Worm (Caenorhabditis elegans): ENCODE data around the gene F07F6.8.

The F07F6.8 gene

ce11 chrII:5420947-5421614 lies 4.5 kb downstream of the F07F6.8 start, which contains the start of gene tofu-6 (continued):
- peak; percentile 45 for TF ChIP-seq dpl-1 (GFP tag; optimal IDR thresholded peaks at IDR 0.05)
- no peak for TF ChIP-seq dve-1 (tag; optimal IDR thresholded peaks at IDR 0.05; ENCODE audit: insufficient read depth)
- no peak for TF ChIP-seq T26A8.4 (GFP tag; IDR thresholded peaks at IDR 0.05)
- no peak for TF ChIP-seq unc-62 (GFP tag; optimal IDR thresholded peaks at IDR 0.05 in 1 of 2)
- TF ChIP-seq unc-62 (tag; optimal IDR thresholded peaks at IDR 0.05) = no peak
- TF ChIP-seq aha-1 (tag) = peak; percentile 59
- TF ChIP-seq duxl-1 (tag; optimal IDR thresholded peaks at IDR 0.05; ENCODE audit: poor library complexity) = no peak
- peak in 1 of 2 experiments; percentile 92 for TF ChIP-seq lsy-2 (tag; optimal IDR thresholded peaks at IDR 0.05)
- TF ChIP-seq vab-7 (GFP tag; IDR thresholded peaks at IDR 0.05) = no peak
- no peak for TF ChIP-seq arid-1 (GFP tag; conservative IDR thresholded peaks at IDR 0.05)
- no peak for TF ChIP-seq dmd-8 (GFP tag; IDR thresholded peaks at IDR 0.05)
- no peak for TF ChIP-seq daf-8 (GFP tag; IDR thresholded peaks at IDR 0.05)
- no peak for TF ChIP-seq ceh-82 (tag; optimal IDR thresholded peaks at IDR 0.05)
- no peak for TF ChIP-seq nhr-48 (tag; optimal IDR thresholded peaks at IDR 0.05)
- TF ChIP-seq D1046.2 (GFP tag; IDR thresholded peaks at IDR 0.05) = no peak
- TF ChIP-seq F49E8.2 (tag; optimal IDR thresholded peaks at IDR 0.05; ENCODE audit: borderline replicate concordance) = peak; percentile 41
- no peak for TF ChIP-seq mes-2 (tag; optimal IDR thresholded peaks at IDR 0.05; ENCODE audit: poor library complexity, severe bottlenecking)
- TF ChIP-seq hlh-11 (tag; optimal IDR thresholded peaks at IDR 0.05) = no peak

- TF ChIP-seq aha-1 (tag) (no peak), R02D3.7 (tag; optimal IDR thresholded peaks at IDR 0.05) (no peak), pqm-1 (tag; optimal IDR thresholded peaks at IDR 0.05) (no peak), php-3 (GFP tag; IDR thresholded peaks at IDR 0.05) (no peak), unc-62 (GFP tag; optimal IDR thresholded peaks at IDR 0.05 in 1 of 2) (peak in 1 of 2 experiments; percentile 57), unc-62 (tag; optimal IDR thresholded peaks at IDR 0.05) (no peak), tag-97 (GFP tag; IDR thresholded peaks at IDR 0.05) (no peak)
Observed at ce11 chrII:5418929-5419328, 6.6 kb downstream of the F07F6.8 start, which contains the start of gene EEED8.15. Gene EEED8.15 (plus strand): TSS chrII:5419229.

ce11 chrII:5418317-5418716 lies 7.2 kb downstream of the F07F6.8 start:
- TF ChIP-seq zip-11 (GFP tag; IDR thresholded peaks at IDR 0.05) = no peak
- TF ChIP-seq set-16 (GFP tag; IDR thresholded peaks at IDR 0.05) = no peak
- no peak for TF ChIP-seq ZK546.5 (tag; optimal IDR thresholded peaks at IDR 0.05)
- no peak for TF ChIP-seq nhr-237 (tag; optimal IDR thresholded peaks at IDR 0.05)
- TF ChIP-seq lin-1 (GFP tag; IDR thresholded peaks at IDR 0.05) = no peak
- no peak for TF ChIP-seq lin-38 (GFP tag; IDR thresholded peaks at IDR 0.05)
- no peak for TF ChIP-seq dmd-6 (GFP tag; IDR thresholded peaks at IDR 0.05)
- TF ChIP-seq ama-1 (optimal IDR thresholded peaks at IDR 0.05) = no peak
- TF ChIP-seq nhr-11 (tag; optimal IDR thresholded peaks at IDR 0.05) = no peak
- no peak for TF ChIP-seq ceh-44 (GFP tag; IDR thresholded peaks at IDR 0.05)
- no peak for TF ChIP-seq nhr-10 (tag; optimal IDR thresholded peaks at IDR 0.05)
- TF ChIP-seq F49E8.2 (tag; optimal IDR thresholded peaks at IDR 0.05; ENCODE audit: borderline replicate concordance) = no peak
- no peak for TF ChIP-seq nhr-102 (tag; optimal IDR thresholded peaks at IDR 0.05)
- TF ChIP-seq jun-1 (tag; optimal IDR thresholded peaks at IDR 0.05) = no peak
- TF ChIP-seq dve-1 (tag; optimal IDR thresholded peaks at IDR 0.05; ENCODE audit: insufficient read depth) = no peak
- no peak for TF ChIP-seq hlh-30 (tag; optimal IDR thresholded peaks at IDR 0.05; ENCODE audit: insufficient read depth)
- no peak for TF ChIP-seq sdz-12 (GFP tag; optimal IDR thresholded peaks at IDR 0.05)
- TF ChIP-seq nhr-76 (tag; optimal IDR thresholded peaks at IDR 0.05) = no peak
- TF ChIP-seq T20F7.1 (GFP tag; optimal IDR thresholded peaks at IDR 0.05) = no peak
- TF ChIP-seq lim-7 (GFP tag; IDR thresholded peaks at IDR 0.05) = no peak
